Worm (Caenorhabditis elegans) whole organism, early embryonic: ENCODE results near the gene ZK899.3.

Experiments used
- ama-1 ChIP-seq: fragments of 150-350 bp; optimal IDR thresholded peaks from 2 replicates; lab custom pipeline; 2014
- tbx-37 ChIP-seq: fragments of 200-800 bp; sonication (Bioruptor generic); conservative IDR thresholded peaks from 2 replicates; pipeline ENCODE4 v1.3.6; 2022; ENCODE audit warnings: missing genetic modification reagents, missing genetic modification characterization, missing compliant biosample characterization

- TF ChIP-seq tbx-37 (GFP tag; lab: Robert Waterston, UW) (no peak), ama-1 (lab: Kevin White, UChicago) (no peak)
Observed at ce11 chrX:9411675-9412074, 41.3 kb upstream of the ZK899.3 start.
